Fruit fly (Drosophila melanogaster) whole organism, embryonic: Measurements from ENCODE around the gene mmd.

ENCODE experiments used
- Awh ChIP-seq: fragments of 200-800 bp; sonication (Bioruptor generic); IDR thresholded peaks from 2 replicates; pipeline ENCODE4, ENCODE4 v1.3.6; 2022; ENCODE audit warnings: missing biosample characterization, missing genetic modification characterization
- CG10565 ChIP-seq: fragments of 200-800 bp; sonication (Bioruptor generic); optimal IDR thresholded peaks from 3 replicates; lab custom pipeline; 2016; ENCODE audit warnings: missing biosample characterization, mild to moderate bottlenecking, missing genetic modification characterization
- CG11085 ChIP-seq: fragments of 200-800 bp; sonication (Bioruptor generic); IDR thresholded peaks from 2 replicates; pipeline ENCODE4 v1.3.6; 2022; ENCODE audit warnings: missing biosample characterization, missing genetic modification characterization
- CG11398 ChIP-seq: fragments of 200-800 bp; sonication (Bioruptor generic); optimal IDR thresholded peaks from 2 replicates; lab custom pipeline; 2016; ENCODE audit warnings: missing biosample characterization, missing genetic modification characterization
- CG12104 ChIP-seq: fragments of 200-800 bp; sonication (Bioruptor generic); optimal IDR thresholded peaks from 3 replicates; lab custom pipeline; 2016; ENCODE audit warnings: missing biosample characterization, missing genetic modification characterization
- CG12219 ChIP-seq: fragments of 200-800 bp; sonication (Bioruptor generic); optimal IDR thresholded peaks from 3 replicates; lab custom pipeline; 2018; ENCODE audit warnings: missing biosample characterization, mild to moderate bottlenecking, missing genetic modification characterization
- CG15073 ChIP-seq: fragments of 200-800 bp; sonication (Bioruptor generic); optimal IDR thresholded peaks from 2 replicates; lab custom pipeline; 2016; ENCODE audit warnings: missing biosample characterization, missing genetic modification characterization
- CG15514 ChIP-seq: fragments of 200-800 bp; sonication (Bioruptor generic); optimal IDR thresholded peaks from 3 replicates; lab custom pipeline; 2017; ENCODE audit warnings: missing biosample characterization, missing genetic modification characterization, mild to moderate bottlenecking, moderate library complexity, missing genetic modification reagents
- CG15601 ChIP-seq: fragments of 200-800 bp; sonication (Bioruptor generic); optimal IDR thresholded peaks from 3 replicates; lab custom pipeline; 2019; ENCODE audit warnings: missing biosample characterization, mild to moderate bottlenecking, missing genetic modification characterization, moderate library complexity
- CG1602 ChIP-seq: fragments of 200-800 bp; sonication (Bioruptor generic); optimal IDR thresholded peaks from 3 replicates; lab custom pipeline; 2016; ENCODE audit warnings: missing biosample characterization, missing genetic modification characterization
- CG17186 ChIP-seq: fragments of 200-800 bp; sonication (Bioruptor generic); optimal IDR thresholded peaks from 3 replicates; lab custom pipeline; 2017; ENCODE audit warnings: missing biosample characterization, missing genetic modification reagents, missing genetic modification characterization
- CG17612 ChIP-seq: fragments of 200-800 bp; sonication (Bioruptor generic); IDR thresholded peaks from 2 replicates; pipeline ENCODE4 v1.3.6; 2022; ENCODE audit warnings: missing biosample characterization, missing genetic modification characterization
- CG18011 ChIP-seq: fragments of 200-800 bp; sonication (Bioruptor generic); optimal IDR thresholded peaks from 2 replicates; lab custom pipeline; 2017; ENCODE audit warnings: missing biosample characterization, missing genetic modification characterization, mild to moderate bottlenecking, moderate library complexity, missing genotype
- CG2116 ChIP-seq: fragments of 200-800 bp; sonication (Bioruptor generic); optimal IDR thresholded peaks from 3 replicates; lab custom pipeline; 2018; ENCODE audit warnings: missing biosample characterization, mild to moderate bottlenecking, missing genetic modification characterization
- CG2712 ChIP-seq: fragments of 200-800 bp; optimal IDR thresholded peaks from 3 replicates; lab custom pipeline; 2019; ENCODE audit warnings: missing biosample characterization, mild to moderate bottlenecking, missing genetic modification characterization, moderate library complexity
- CG2889 ChIP-seq: fragments of 200-800 bp; sonication (Bioruptor generic); IDR thresholded peaks from 3 replicates; pipeline ENCODE4 v1.3.6; 2022; ENCODE audit warnings: missing biosample characterization, missing genetic modification characterization
- CG4820 ChIP-seq: fragments of 200-800 bp; sonication (Bioruptor generic); optimal IDR thresholded peaks from 3 replicates; lab custom pipeline; 2016; ENCODE audit warnings: missing biosample characterization, missing genetic modification characterization
- CG7987 ChIP-seq: fragments of 200-800 bp; sonication (Bioruptor generic); optimal IDR thresholded peaks from 2 replicates; lab custom pipeline; 2018; ENCODE audit warnings: missing biosample characterization, mild to moderate bottlenecking, missing genetic modification characterization, moderate library complexity
- CG8089 ChIP-seq: fragments of 200-800 bp; sonication (Bioruptor generic); optimal IDR thresholded peaks from 3 replicates; lab custom pipeline; 2016; ENCODE audit warnings: missing biosample characterization, missing genetic modification characterization
- CG8388 ChIP-seq: fragments of 200-800 bp; sonication (Bioruptor generic); optimal IDR thresholded peaks from 2 replicates; lab custom pipeline; 2019; ENCODE audit warnings: missing biosample characterization, mild to moderate bottlenecking, missing genetic modification characterization, moderate library complexity
- CG8478 ChIP-seq: fragments of >200 bp; optimal IDR thresholded peaks from 2 replicates; lab custom pipeline; 2018
- CG8924 ChIP-seq: fragments of 200-800 bp; optimal IDR thresholded peaks from 3 replicates; lab custom pipeline; 2019; ENCODE audit warnings: missing biosample characterization, mild to moderate bottlenecking, missing genetic modification characterization, moderate library complexity
- CG9727 ChIP-seq: fragments of 200-800 bp; sonication (Bioruptor generic); optimal IDR thresholded peaks from 3 replicates; lab custom pipeline; 2017; ENCODE audit warnings: missing biosample characterization, mild to moderate bottlenecking, missing genetic modification characterization
- CkIIα-i1 ChIP-seq: fragments of 200-800 bp; sonication (Bioruptor generic); IDR thresholded peaks from 2 replicates; pipeline ENCODE4 v1.3.6; 2022; ENCODE audit warnings: missing biosample characterization, missing genetic modification characterization
- Dip3 ChIP-seq: fragments of 200-800 bp; sonication (Bioruptor generic); optimal IDR thresholded peaks from 3 replicates; lab custom pipeline; 2016; ENCODE audit warnings: missing biosample characterization, missing genetic modification characterization
- E2f1 ChIP-seq: fragments of 200-800 bp; sonication (Bioruptor generic); IDR thresholded peaks from 2 replicates; pipeline ENCODE4 v1.3.6; 2022; ENCODE audit warnings: missing biosample characterization, missing genetic modification characterization
- Elba2 ChIP-seq: fragments of 200-800 bp; sonication (Bioruptor generic); optimal IDR thresholded peaks from 3 replicates; lab custom pipeline; 2016; ENCODE audit warnings: missing biosample characterization, missing genetic modification characterization
- H2.0 ChIP-seq: fragments of 200-800 bp; sonication (Bioruptor generic); IDR thresholded peaks from 2 replicates; pipeline ENCODE4 v1.3.6; 2022; ENCODE audit warnings: missing biosample characterization, missing genetic modification characterization
- Lim3 ChIP-seq: fragments of 200-800 bp; sonication (Bioruptor generic); IDR thresholded peaks from 2 replicates; pipeline ENCODE4 v1.3.6; 2022; ENCODE audit warnings: missing biosample characterization, missing genetic modification characterization
- Max ChIP-seq: fragments of 200-800 bp; sonication (Bioruptor generic); optimal IDR thresholded peaks from 2 replicates; lab custom pipeline; 2016; ENCODE audit warnings: missing biosample characterization, mild to moderate bottlenecking, missing genetic modification characterization
- Pdp1 ChIP-seq, 2 experiments: fragments of 200-800 bp; sonication (Bioruptor generic); optimal IDR thresholded peaks; 3 replicates each; lab custom pipeline; 2016; ENCODE audit warnings: missing biosample characterization in 2 of 2, missing genetic modification characterization in 2 of 2, mild to moderate bottlenecking in 1 of 2, moderate library complexity in 1 of 2
- Sin3A ChIP-seq: fragments of >200 bp; optimal IDR thresholded peaks from 2 replicates; lab custom pipeline; 2018
- Sry-β ChIP-seq: fragments of 200-800 bp; sonication (Bioruptor generic); optimal IDR thresholded peaks from 2 replicates; lab custom pipeline; 2018; ENCODE audit warnings: missing biosample characterization, mild to moderate bottlenecking, missing genetic modification characterization, moderate library complexity
- Stat92E ChIP-seq, 3 experiments: fragments of >200 bp in 2 of 3; fragments of 200-800 bp in 1 of 3; sonication (Bioruptor generic) in 1 of 3; optimal IDR thresholded peaks; 2 replicates each; lab custom pipeline; 2017 to 2019; ENCODE audit warnings: missing biosample characterization in 3 of 3, missing genetic modification characterization in 3 of 3, mild to moderate bottlenecking in 1 of 3, moderate library complexity in 1 of 3
- Trl ChIP-seq, 3 experiments: fragments of >200 bp in 2 of 3; fragments of 200-800 bp in 1 of 3; sonication (Bioruptor generic) in 1 of 3; optimal IDR thresholded peaks; 2 replicates in 1 of 3; 3 replicates in 2 of 3; lab custom pipeline; 2016 to 2017; ENCODE audit warnings: missing biosample characterization in 1 of 3, missing genetic modification characterization in 1 of 3
- ac ChIP-seq: fragments of 200-800 bp; sonication (Bioruptor generic); optimal IDR thresholded peaks from 3 replicates; lab custom pipeline; 2017; ENCODE audit warnings: missing biosample characterization, mild to moderate bottlenecking, missing genetic modification characterization
- croc ChIP-seq: fragments of 200-800 bp; sonication (Bioruptor generic); conservative IDR thresholded peaks from 3 replicates; pipeline ENCODE4 v1.3.6; 2022; ENCODE audit warnings: missing biosample characterization, missing genetic modification characterization
- da ChIP-seq: fragments of 200-800 bp; sonication (Bioruptor generic); optimal IDR thresholded peaks from 2 replicates; lab custom pipeline; 2016; ENCODE audit warnings: missing biosample characterization, missing genetic modification characterization
- eve ChIP-seq, 2 experiments: fragments of >200 bp; optimal IDR thresholded peaks; 2 replicates each; lab custom pipeline; 2017; ENCODE audit warnings: missing biosample characterization in 2 of 2, missing genetic modification characterization in 2 of 2
- gcm ChIP-seq: fragments of 200-800 bp; sonication (Bioruptor generic); optimal IDR thresholded peaks from 2 replicates; lab custom pipeline; 2019; ENCODE audit warnings: missing biosample characterization, mild to moderate bottlenecking, missing genetic modification characterization, moderate library complexity
- gcm2 ChIP-seq: fragments of 200-800 bp; sonication (Bioruptor generic); optimal IDR thresholded peaks from 2 replicates; lab custom pipeline; 2016; ENCODE audit warnings: missing biosample characterization, missing genetic modification characterization
- jing ChIP-seq: fragments of 200-800 bp; sonication (Bioruptor generic); optimal IDR thresholded peaks from 2 replicates; lab custom pipeline; 2018; ENCODE audit warnings: missing biosample characterization, mild to moderate bottlenecking, missing genetic modification characterization
- pb ChIP-seq: fragments of 200-800 bp; sonication (Bioruptor generic); optimal IDR thresholded peaks from 3 replicates; lab custom pipeline; 2016; ENCODE audit warnings: missing biosample characterization, missing genetic modification characterization
- peb ChIP-seq: fragments of 200-800 bp; sonication (Bioruptor generic); IDR thresholded peaks from 2 replicates; pipeline ENCODE4 v1.3.6; 2022; ENCODE audit warnings: missing biosample characterization, missing genetic modification characterization
- prd ChIP-seq, 3 experiments: fragments of >200 bp in 2 of 3; fragments of 200-800 bp in 1 of 3; sonication (Bioruptor generic) in 1 of 3; optimal IDR thresholded peaks in 2 of 3; IDR thresholded peaks in 1 of 3; 2 replicates in 2 of 3; 3 replicates in 1 of 3; pipeline versions ENCODE4 v1.3.6 to Lab custom; 2017 to 2022; ENCODE audit warnings: missing biosample characterization in 1 of 3, missing genetic modification characterization in 1 of 3
- sim ChIP-seq: fragments of 200-800 bp; sonication (Bioruptor generic); IDR thresholded peaks from 2 replicates; pipeline ENCODE4 v1.3.6; 2022; ENCODE audit warnings: missing biosample characterization, missing genetic modification characterization
- trem ChIP-seq: fragments of 200-800 bp; optimal IDR thresholded peaks from 3 replicates; lab custom pipeline; 2019; ENCODE audit warnings: missing biosample characterization, mild to moderate bottlenecking, missing genetic modification characterization, moderate library complexity
- vfl ChIP-seq: fragments of 200-800 bp; sonication (Bioruptor generic); optimal IDR thresholded peaks from 2 replicates; lab custom pipeline; 2016; ENCODE audit warnings: missing biosample characterization, missing genetic modification characterization
- zfh1 ChIP-seq: fragments of 200-800 bp; sonication (Bioruptor generic); IDR thresholded peaks from 3 replicates; pipeline ENCODE4 v1.3.6; 2022; ENCODE audit warnings: missing biosample characterization, missing genetic modification characterization

The mmd gene

dm6 chrX:15909564-15910284 lies 63.2 kb downstream of the mmd start, which contains the start of gene CycD (continued):
- TF ChIP-seq Pdp1 (GFP tag; optimal IDR thresholded peaks at IDR 0.05; lab: Kevin White, UChicago): peak; percentile 4 to 37
- no peak for TF ChIP-seq CG8388 (GFP tag; lab: Kevin White, UChicago)
- no peak for TF ChIP-seq CG2889
- TF ChIP-seq CkIIα-i1: no peak
- no peak for TF ChIP-seq CG9727 (GFP tag; lab: Kevin White, UChicago)
- peak; percentile 57; the same call in 2 of the 3 replicates for TF ChIP-seq zfh1
- no peak for TF ChIP-seq Lim3 (GFP tag; lab: Robert Waterston, UW)
- TF ChIP-seq CG10565 (GFP tag; lab: Kevin White, UChicago): no peak
- TF ChIP-seq vfl (GFP tag; lab: Kevin White, UChicago): no peak
- TF ChIP-seq CG15514 (GFP tag; lab: Kevin White, UChicago): peak; percentile 98
- no peak for TF ChIP-seq ac (GFP tag; lab: Kevin White, UChicago)
- TF ChIP-seq sim (GFP tag; lab: Robert Waterston, UW): no peak
- TF ChIP-seq Elba2 (GFP tag; lab: Kevin White, UChicago): no peak
- no peak for TF ChIP-seq Stat92E (GFP tag; optimal IDR thresholded peaks at IDR 0.05; lab: Kevin White, UChicago)
- TF ChIP-seq croc (GFP tag; lab: Robert Waterston, UW): peak; percentile 34; the same call in 1 of the 3 replicates
- no peak for TF ChIP-seq gcm2 (GFP tag; lab: Kevin White, UChicago)
- no peak for TF ChIP-seq jing (GFP tag; lab: Kevin White, UChicago)
- TF ChIP-seq CG8478 (lab: Kevin White, UChicago): no peak
- no peak for TF ChIP-seq CG7987 (GFP tag; lab: Kevin White, UChicago)
- no peak for TF ChIP-seq prd (optimal IDR thresholded peaks at IDR 0.05; lab: Kevin White, UChicago)
- TF ChIP-seq prd (GFP tag; IDR thresholded peaks at IDR 0.05; lab: Robert Waterston, UW): peak; percentile 63; the same call in 1 of the 3 replicates
- no peak for TF ChIP-seq Dip3 (GFP tag; lab: Kevin White, UChicago)
- no peak for TF ChIP-seq Sry-β (GFP tag; lab: Kevin White, UChicago)
- no peak for TF ChIP-seq CG15073 (GFP tag; lab: Kevin White, UChicago)
- no peak for TF ChIP-seq CG12219 (GFP tag; lab: Kevin White, UChicago)
- no peak for TF ChIP-seq CG1602 (GFP tag; lab: Kevin White, UChicago)
- TF ChIP-seq Trl (optimal IDR thresholded peaks at IDR 0.05; lab: Kevin White, UChicago): no peak
- TF ChIP-seq Trl (GFP tag; optimal IDR thresholded peaks at IDR 0.05; lab: Kevin White, UChicago): no peak
- no peak for TF ChIP-seq CG8089
- TF ChIP-seq CG2116 (GFP tag; lab: Kevin White, UChicago): peak; percentile 18
- TF ChIP-seq CG2712 (tag; lab: Kevin White, UChicago): peak; percentile 17
- TF ChIP-seq CG15601 (tag; lab: Kevin White, UChicago): no peak
- peak; percentile 11 for TF ChIP-seq Sin3A (lab: Kevin White, UChicago)
- no peak for TF ChIP-seq CG11398 (GFP tag; lab: Kevin White, UChicago)
- no peak for TF ChIP-seq CG4820
- no peak for TF ChIP-seq pb (GFP tag; lab: Kevin White, UChicago)
- TF ChIP-seq H2.0 (GFP tag; lab: Robert Waterston, UW): peak; percentile 23; the same call in 1 of the 2 replicates
- no peak for TF ChIP-seq eve (GFP tag; optimal IDR thresholded peaks at IDR 0.05; lab: Kevin White, UChicago)
- TF ChIP-seq CG17186: no peak
- TF ChIP-seq CG18011 (GFP tag; lab: Kevin White, UChicago): peak; percentile 96
- no peak for TF ChIP-seq CG17612
- no peak for TF ChIP-seq gcm (GFP tag; lab: Kevin White, UChicago)
- TF ChIP-seq CG8924: no peak
- TF ChIP-seq Max (GFP tag; lab: Kevin White, UChicago): no peak
- TF ChIP-seq peb: no peak
- TF ChIP-seq trem (tag; lab: Kevin White, UChicago): peak; percentile 4
- TF ChIP-seq CG11085 (GFP tag; lab: Robert Waterston, UW): no peak
- TF ChIP-seq da: no peak
- no peak for TF ChIP-seq E2f1 (GFP tag; lab: Robert Waterston, UW)
- TF ChIP-seq Awh: no peak
- TF ChIP-seq CG12104 (GFP tag; lab: Kevin White, UChicago): no peak
